Worm (Caenorhabditis elegans) whole organism, late embryonic: ENCODE measurements around the gene sqt-3.

Experiments used
- ahr-1 ChIP-seq: sonication (generic microtip); optimal IDR thresholded peaks from 2 replicates; lab custom pipeline; 2016; ENCODE audit warnings: missing genetic modification characterization, missing compliant biosample characterization
- ceh-14 ChIP-seq: sonication (generic microtip); optimal IDR thresholded peaks from 2 replicates; lab custom pipeline; 2016; ENCODE audit warnings: missing genotype, missing genetic modification characterization, missing compliant biosample characterization
- ceh-19 ChIP-seq: fragments of 200-800 bp; sonication (Bioruptor generic); optimal IDR thresholded peaks from 2 replicates; lab custom pipeline; 2018; ENCODE audit warnings: mild to moderate bottlenecking, missing genetic modification characterization, missing compliant biosample characterization
- ceh-45 ChIP-seq: fragments of 200-800 bp; sonication (Bioruptor generic); IDR thresholded peaks from 2 replicates; pipeline ENCODE4 v1.3.6; 2022; ENCODE audit warnings: missing genetic modification reagents, missing genetic modification characterization, missing compliant biosample characterization
- fkh-10 ChIP-seq: fragments of 150-350 bp; optimal IDR thresholded peaks from 2 replicates; lab custom pipeline; 2014; ENCODE audit warnings: missing biosample characterization, missing genetic modification reagents, missing genetic modification characterization
- mec-3 ChIP-seq: sonication (generic microtip); optimal IDR thresholded peaks from 2 replicates; lab custom pipeline; 2016; ENCODE audit warnings: borderline replicate concordance, missing genetic modification characterization, missing compliant biosample characterization
- nfya-1 ChIP-seq: sonication (generic microtip); optimal IDR thresholded peaks from 2 replicates; lab custom pipeline; 2017; ENCODE audit warnings: missing genetic modification characterization, mild to moderate bottlenecking, missing compliant biosample characterization, antibody characterized with exemption, moderate library complexity
- nhr-11 ChIP-seq: fragments of 150-350 bp; optimal IDR thresholded peaks from 2 replicates; lab custom pipeline; 2014; ENCODE audit warnings: missing biosample characterization, missing genetic modification characterization
- pat-9 ChIP-seq: fragments of 200-800 bp; sonication (Bioruptor generic); optimal IDR thresholded peaks from 2 replicates; lab custom pipeline; 2018; ENCODE audit warnings: mild to moderate bottlenecking, missing genetic modification characterization, moderate library complexity, missing compliant biosample characterization
- rnt-1 ChIP-seq: sonication (generic microtip); optimal IDR thresholded peaks from 2 replicates; lab custom pipeline; 2016; ENCODE audit warnings: missing genetic modification characterization, missing compliant biosample characterization
- sox-4 ChIP-seq: sonication (generic microtip); optimal IDR thresholded peaks from 2 replicates; lab custom pipeline; 2017; ENCODE audit warnings: mild to moderate bottlenecking, missing genetic modification characterization, inconsistent platforms, missing compliant biosample characterization
- tbx-2 ChIP-seq: sonication (generic microtip); optimal IDR thresholded peaks from 2 replicates; lab custom pipeline; 2016; ENCODE audit warnings: missing genetic modification characterization, missing compliant biosample characterization
- unc-86 ChIP-seq: sonication (generic microtip); optimal IDR thresholded peaks from 2 replicates; lab custom pipeline; 2016; ENCODE audit warnings: missing genetic modification characterization, missing compliant biosample characterization
- ztf-16 ChIP-seq: sonication (generic microtip); optimal IDR thresholded peaks from 2 replicates; lab custom pipeline; 2017; ENCODE audit warnings: missing genetic modification characterization, missing compliant biosample characterization

ce11 chrV:12345808-12346207 lies 6.7 kb upstream of the sqt-3 start, which contains the start of gene snb-2:
- TF ChIP-seq ceh-19 (GFP tag; lab: Kevin White, UChicago): no peak
- no peak for TF ChIP-seq ceh-14 (tag; lab: Kevin White, UChicago)
- no peak for TF ChIP-seq unc-86
- TF ChIP-seq nhr-11: no peak
- TF ChIP-seq rnt-1 (tag; lab: Kevin White, UChicago): no peak
- no peak for TF ChIP-seq ahr-1
- TF ChIP-seq sox-4 (tag; lab: Kevin White, UChicago): no peak
- TF ChIP-seq nfya-1 (tag; lab: Kevin White, UChicago): no peak
- TF ChIP-seq ceh-45 (GFP tag; lab: Robert Waterston, UW): no peak
- no peak for TF ChIP-seq tbx-2
- no peak for TF ChIP-seq pat-9 (tag; lab: Kevin White, UChicago)
- no peak for TF ChIP-seq fkh-10 (GFP tag; lab: Kevin White, UChicago)
- no peak for TF ChIP-seq ztf-16 (tag; lab: Kevin White, UChicago)
- TF ChIP-seq mec-3 (tag; lab: Kevin White, UChicago): no peak
